Worm (Caenorhabditis elegans): Measurements from ENCODE around the gene clec-126.

ce11 chrII:3546381-3546931 lies 27.2 kb downstream of the clec-126 start, which contains the start of gene apd-3:
- TF ChIP-seq K02D7.2 (tag; optimal IDR thresholded peaks at IDR 0.05), result no peak
- TF ChIP-seq ets-4 (tag; optimal IDR thresholded peaks at IDR 0.05), result no peak
- no peak for TF ChIP-seq tbx-2 (tag; optimal IDR thresholded peaks at IDR 0.05)
- no peak for TF ChIP-seq fkh-10 (GFP tag; optimal IDR thresholded peaks at IDR 0.05)
- TF ChIP-seq K09A11.1 (tag; optimal IDR thresholded peaks at IDR 0.05; ENCODE audit: insufficient read depth), result no peak
- no peak for TF ChIP-seq pqm-1 (tag; optimal IDR thresholded peaks at IDR 0.05)
- TF ChIP-seq ref-2 (tag; optimal IDR thresholded peaks at IDR 0.05), result no peak
- TF ChIP-seq ceh-22 (tag; optimal IDR thresholded peaks at IDR 0.05), result no peak
- no peak for TF ChIP-seq nhr-11 (tag; optimal IDR thresholded peaks at IDR 0.05)
- no peak for TF ChIP-seq ama-1 (optimal IDR thresholded peaks at IDR 0.05)
- TF ChIP-seq ceh-14 (tag; optimal IDR thresholded peaks at IDR 0.05), result no peak
